Fruit fly (Drosophila melanogaster) whole organism, embryonic: ENCODE measurements around the gene CG42487.

Experiments used
- Adf1 ChIP-seq: fragments of 200-800 bp; sonication (Bioruptor generic); IDR thresholded peaks from 2 replicates; pipeline ENCODE4 v1.3.6; 2022; ENCODE audit warnings: missing biosample characterization, missing genetic modification characterization
- Antp ChIP-seq: fragments of 200-800 bp; sonication (Bioruptor generic); optimal IDR thresholded peaks from 3 replicates; lab custom pipeline; 2016; ENCODE audit warnings: missing biosample characterization, missing genetic modification characterization
- B-H1 ChIP-seq: fragments of 200-800 bp; sonication (Bioruptor generic); IDR thresholded peaks from 3 replicates; pipeline ENCODE4 v1.3.6; 2022; ENCODE audit warnings: missing biosample characterization, missing genetic modification characterization
- CG10267 ChIP-seq: fragments of 200-800 bp; sonication (Bioruptor generic); optimal IDR thresholded peaks from 2 replicates; lab custom pipeline; 2018; ENCODE audit warnings: missing biosample characterization, mild to moderate bottlenecking, missing genetic modification characterization, moderate library complexity
- CG10959 ChIP-seq: fragments of 200-800 bp; sonication (Bioruptor generic); IDR thresholded peaks from 2 replicates; pipeline ENCODE4 v1.3.6; 2022; ENCODE audit warnings: missing biosample characterization, missing genetic modification characterization
- CG11504 ChIP-seq: fragments of 200-800 bp; sonication (Bioruptor generic); optimal IDR thresholded peaks from 3 replicates; lab custom pipeline; 2019; ENCODE audit warnings: missing biosample characterization, mild to moderate bottlenecking, missing genetic modification characterization, moderate library complexity
- CG11695 ChIP-seq: fragments of 200-800 bp; sonication (Bioruptor generic); IDR thresholded peaks from 3 replicates; pipeline ENCODE4 v1.3.6; 2022; ENCODE audit warnings: missing biosample characterization, missing genetic modification characterization
- CG12104 ChIP-seq: fragments of 200-800 bp; sonication (Bioruptor generic); optimal IDR thresholded peaks from 3 replicates; lab custom pipeline; 2016; ENCODE audit warnings: missing biosample characterization, missing genetic modification characterization
- CG12236 ChIP-seq: fragments of 200-800 bp; sonication (Bioruptor generic); optimal IDR thresholded peaks from 2 replicates; lab custom pipeline; 2016; ENCODE audit warnings: missing biosample characterization, missing genetic modification characterization
- CG14050 ChIP-seq: fragments of 200-800 bp; sonication (Bioruptor generic); IDR thresholded peaks from 3 replicates; pipeline ENCODE4 v1.3.6; 2022; ENCODE audit warnings: missing biosample characterization, missing genetic modification characterization
- CG15479 ChIP-seq: fragments of 200-800 bp; sonication (Bioruptor generic); optimal IDR thresholded peaks from 3 replicates; lab custom pipeline; 2019; ENCODE audit warnings: missing biosample characterization, mild to moderate bottlenecking, missing genetic modification characterization, moderate library complexity
- CG15514 ChIP-seq: fragments of 200-800 bp; sonication (Bioruptor generic); optimal IDR thresholded peaks from 3 replicates; lab custom pipeline; 2017; ENCODE audit warnings: missing biosample characterization, missing genetic modification characterization, mild to moderate bottlenecking, moderate library complexity, missing genetic modification reagents
- CG16779 ChIP-seq: fragments of 200-800 bp; sonication (Bioruptor generic); IDR thresholded peaks from 2 replicates; pipeline ENCODE4 v1.3.6; 2022; ENCODE audit warnings: missing biosample characterization, missing genetic modification characterization
- CG17385 ChIP-seq: fragments of 200-800 bp; sonication (Bioruptor generic); optimal IDR thresholded peaks from 3 replicates; lab custom pipeline; 2018; ENCODE audit warnings: missing biosample characterization, mild to moderate bottlenecking, missing genetic modification characterization
- CG2116 ChIP-seq: fragments of 200-800 bp; sonication (Bioruptor generic); optimal IDR thresholded peaks from 3 replicates; lab custom pipeline; 2018; ENCODE audit warnings: missing biosample characterization, mild to moderate bottlenecking, missing genetic modification characterization
- CG2889 ChIP-seq: fragments of 200-800 bp; sonication (Bioruptor generic); IDR thresholded peaks from 3 replicates; pipeline ENCODE4 v1.3.6; 2022; ENCODE audit warnings: missing biosample characterization, missing genetic modification characterization
- CG6175 ChIP-seq: fragments of 200-800 bp; sonication (Bioruptor generic); IDR thresholded peaks from 3 replicates; pipeline ENCODE4 v1.3.6; 2022; ENCODE audit warnings: missing biosample characterization, missing genetic modification characterization
- CG7928 ChIP-seq: fragments of 200-800 bp; sonication (Bioruptor generic); optimal IDR thresholded peaks from 2 replicates; lab custom pipeline; 2017; ENCODE audit warnings: missing biosample characterization, mild to moderate bottlenecking, missing genetic modification characterization
- CG8944 ChIP-seq: fragments of 200-800 bp; sonication (Bioruptor generic); optimal IDR thresholded peaks from 3 replicates; lab custom pipeline; 2016; ENCODE audit warnings: missing biosample characterization, missing genetic modification characterization
- CG9215 ChIP-seq: fragments of 200-800 bp; sonication (Bioruptor generic); IDR thresholded peaks from 2 replicates; pipeline ENCODE4 v1.3.6; 2022; ENCODE audit warnings: missing biosample characterization, missing genetic modification characterization
- CG9817 ChIP-seq: fragments of 200-800 bp; sonication (Bioruptor generic); optimal IDR thresholded peaks from 2 replicates; lab custom pipeline; 2018; ENCODE audit warnings: missing biosample characterization, mild to moderate bottlenecking, missing genetic modification characterization, moderate library complexity
- CG9876 ChIP-seq: fragments of 200-800 bp; sonication (Bioruptor generic); optimal IDR thresholded peaks from 2 replicates; lab custom pipeline; 2016; ENCODE audit warnings: missing biosample characterization, missing genetic modification characterization
- CTCF ChIP-seq: fragments of 200-800 bp; sonication (Bioruptor generic); optimal IDR thresholded peaks from 2 replicates; lab custom pipeline; 2017; ENCODE audit warnings: missing biosample characterization, mild to moderate bottlenecking, missing genetic modification characterization, moderate library complexity
- Camta ChIP-seq: fragments of 200-800 bp; sonication (Bioruptor generic); optimal IDR thresholded peaks from 2 replicates; lab custom pipeline; 2016; ENCODE audit warnings: missing biosample characterization, missing genetic modification characterization
- CkIIα-i1 ChIP-seq: fragments of 200-800 bp; sonication (Bioruptor generic); IDR thresholded peaks from 2 replicates; pipeline ENCODE4 v1.3.6; 2022; ENCODE audit warnings: missing biosample characterization, missing genetic modification characterization
- D19A ChIP-seq: fragments of 200-800 bp; optimal IDR thresholded peaks from 3 replicates; lab custom pipeline; 2019; ENCODE audit warnings: missing biosample characterization, mild to moderate bottlenecking, missing genetic modification characterization, moderate library complexity
- Dbx ChIP-seq: fragments of 200-800 bp; sonication (Bioruptor generic); IDR thresholded peaks from 3 replicates; pipeline ENCODE4 v1.3.6; 2022; ENCODE audit warnings: missing biosample characterization, missing genetic modification characterization
- Dll ChIP-seq: fragments of 200-800 bp; sonication (Bioruptor generic); IDR thresholded peaks from 4 replicates; pipeline ENCODE4 v1.3.6; 2022; ENCODE audit warnings: missing biosample characterization, missing genetic modification characterization; ENCODE audit not compliant: partially characterized antibody
- Doc3 ChIP-seq: fragments of 200-800 bp; sonication (Bioruptor generic); IDR thresholded peaks from 3 replicates; pipeline ENCODE4 v1.3.6; 2022; ENCODE audit warnings: missing biosample characterization, missing genetic modification characterization; ENCODE audit not compliant: partially characterized antibody
- Fer3 ChIP-seq: fragments of 200-800 bp; sonication (Bioruptor generic); optimal IDR thresholded peaks from 2 replicates; lab custom pipeline; 2018; ENCODE audit warnings: missing biosample characterization, mild to moderate bottlenecking, missing genetic modification characterization, moderate library complexity
- Optix ChIP-seq: fragments of 200-800 bp; sonication (Bioruptor generic); IDR thresholded peaks from 3 replicates; pipeline ENCODE4 v1.3.6; 2022; ENCODE audit warnings: missing biosample characterization, missing genetic modification characterization
- Poxn ChIP-seq: fragments of 200-800 bp; sonication (Bioruptor generic); IDR thresholded peaks from 2 replicates; pipeline ENCODE4 v1.3.6; 2022; ENCODE audit warnings: missing biosample characterization, missing genetic modification characterization
- Ptx1 ChIP-seq: fragments of 200-800 bp; sonication (Bioruptor generic); IDR thresholded peaks from 2 replicates; pipeline ENCODE4 v1.3.6; 2022; ENCODE audit warnings: missing biosample characterization, missing genetic modification characterization
- Ravus ChIP-seq: fragments of 200-800 bp; sonication (Bioruptor generic); IDR thresholded peaks from 2 replicates; pipeline ENCODE4 v1.3.6; 2022; ENCODE audit warnings: missing biosample characterization, missing genetic modification characterization
- Rx ChIP-seq: fragments of 200-800 bp; sonication (Bioruptor generic); IDR thresholded peaks from 2 replicates; pipeline ENCODE4 v1.3.6; 2022; ENCODE audit warnings: missing biosample characterization, missing genetic modification characterization
- Sin3A ChIP-seq: fragments of >200 bp; optimal IDR thresholded peaks from 2 replicates; lab custom pipeline; 2018
- Taf1 ChIP-seq: fragments of 200-800 bp; sonication (Bioruptor generic); IDR thresholded peaks from 2 replicates; pipeline ENCODE4 v1.3.6; 2022; ENCODE audit warnings: missing biosample characterization, missing genetic modification characterization
- Xrp1 ChIP-seq: fragments of 200-800 bp; sonication (Bioruptor generic); IDR thresholded peaks from 2 replicates; pipeline ENCODE4 v1.3.6; 2022; ENCODE audit warnings: missing biosample characterization, missing genetic modification characterization
- corto ChIP-seq: fragments of 200-800 bp; sonication (Bioruptor generic); optimal IDR thresholded peaks from 2 replicates; lab custom pipeline; 2016; ENCODE audit warnings: missing biosample characterization, mild to moderate bottlenecking, missing genetic modification characterization, moderate library complexity
- gcm2 ChIP-seq: fragments of 200-800 bp; sonication (Bioruptor generic); optimal IDR thresholded peaks from 2 replicates; lab custom pipeline; 2016; ENCODE audit warnings: missing biosample characterization, missing genetic modification characterization
- h ChIP-seq: fragments of >200 bp; optimal IDR thresholded peaks from 2 replicates; lab custom pipeline; 2017
- hth ChIP-seq: fragments of >200 bp; optimal IDR thresholded peaks from 2 replicates; lab custom pipeline; 2017; ENCODE audit warnings: inconsistent platforms
- kah ChIP-seq: fragments of 200-800 bp; sonication (Bioruptor generic); optimal IDR thresholded peaks from 2 replicates; lab custom pipeline; 2018; ENCODE audit warnings: missing biosample characterization, mild to moderate bottlenecking, missing genetic modification characterization
- lbe ChIP-seq: fragments of 200-800 bp; sonication (Bioruptor generic); optimal IDR thresholded peaks from 2 replicates; lab custom pipeline; 2016; ENCODE audit warnings: missing biosample characterization, mild to moderate bottlenecking, missing genetic modification characterization
- luna ChIP-seq: fragments of 200-800 bp; sonication (Bioruptor generic); optimal IDR thresholded peaks from 2 replicates; lab custom pipeline; 2016; ENCODE audit warnings: missing biosample characterization, missing genetic modification characterization
- slou ChIP-seq: fragments of 200-800 bp; sonication (Bioruptor generic); optimal IDR thresholded peaks from 3 replicates; lab custom pipeline; 2016; ENCODE audit warnings: missing biosample characterization, missing genetic modification characterization
- sr ChIP-seq: fragments of 200-800 bp; sonication (Bioruptor generic); IDR thresholded peaks from 3 replicates; pipeline ENCODE4 v1.3.6; 2022; ENCODE audit warnings: missing biosample characterization, missing genetic modification characterization
- tgo ChIP-seq: fragments of 200-800 bp; sonication (Bioruptor generic); IDR thresholded peaks from 3 replicates; pipeline ENCODE4 v1.3.6; 2022; ENCODE audit warnings: missing biosample characterization, missing genetic modification characterization
- tna ChIP-seq: fragments of 200-800 bp; sonication (Bioruptor generic); IDR thresholded peaks from 2 replicates; pipeline ENCODE4 v1.3.6; 2022; ENCODE audit warnings: missing biosample characterization, missing genetic modification characterization; ENCODE audit not compliant: partially characterized antibody
- usp ChIP-seq: fragments of >200 bp; optimal IDR thresholded peaks from 2 replicates; lab custom pipeline; 2017; ENCODE audit warnings: missing biosample characterization, missing genetic modification characterization
- vfl ChIP-seq: fragments of 200-800 bp; sonication (Bioruptor generic); optimal IDR thresholded peaks from 2 replicates; lab custom pipeline; 2016; ENCODE audit warnings: missing biosample characterization, missing genetic modification characterization

CG42487 gene

DNA sequence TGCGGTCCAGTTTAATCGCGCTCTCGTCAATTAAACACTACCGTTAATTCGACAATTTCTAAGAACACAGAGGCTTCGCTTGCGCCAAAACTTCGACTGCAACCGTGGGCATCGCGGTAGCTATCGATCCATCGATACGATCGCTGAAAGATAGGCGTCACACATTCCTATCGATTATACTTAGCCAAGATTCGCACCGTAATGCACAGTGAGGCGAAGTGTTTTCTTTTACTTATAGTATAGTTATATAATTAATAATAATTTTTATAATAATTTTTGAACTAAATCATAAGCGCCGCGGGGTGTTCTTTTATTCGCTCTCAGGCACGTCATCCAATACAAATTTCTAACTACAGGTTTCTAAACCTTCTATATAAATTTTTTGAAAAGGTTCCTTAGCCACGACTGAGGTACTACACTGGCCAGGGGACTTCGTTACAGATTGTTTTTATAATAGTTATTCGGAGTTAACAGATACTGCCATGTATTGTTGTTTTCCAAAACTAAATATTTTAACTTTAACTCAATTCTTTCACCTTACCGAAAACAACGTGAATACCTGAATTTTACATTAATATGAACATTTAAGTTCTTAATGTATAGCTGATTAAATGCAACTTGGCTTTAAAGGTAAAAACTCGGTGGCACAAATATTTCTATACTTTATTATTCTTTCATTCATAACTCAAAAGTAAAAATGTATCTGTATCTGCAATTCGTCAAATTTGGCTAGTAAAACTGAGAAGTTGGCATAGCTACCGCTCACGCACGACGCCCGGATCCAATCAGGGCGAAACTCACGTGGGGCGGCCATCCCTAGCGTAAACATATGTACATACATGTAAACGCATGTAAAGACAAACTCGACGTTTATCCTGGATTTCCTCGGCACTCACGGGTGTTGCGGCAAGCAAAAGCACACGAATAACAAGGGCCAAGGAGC is 21.0 kb downstream of the CG42487 start, which contains the start of the genes NSD and BOD1 (continued):
- TF ChIP-seq gcm2 (no peak), luna (GFP tag; lab: Kevin White, UChicago) (no peak), Xrp1 (GFP tag; lab: Robert Waterston, UW) (peak; percentile 72), lbe (GFP tag; lab: Kevin White, UChicago) (no peak), CG12104 (GFP tag; lab: Kevin White, UChicago) (peak; percentile 37), CG9817 (tag; lab: Kevin White, UChicago) (peak; percentile 60), CG2889 (GFP tag; lab: Robert Waterston, UW) (0 out of 3 replicates have a peak, but pooled peaks have one; percentile 48), Antp (peak; percentile 24), Doc3 (GFP tag; lab: Robert Waterston, UW) (peak; percentile 67), CG15479 (no peak), CG6175 (peak; percentile 79), Camta (no peak), Optix (GFP tag; lab: Robert Waterston, UW) (peak; percentile 55; the same call in 1 of the 3 replicates), CG10959 (GFP tag; lab: Robert Waterston, UW) (peak; percentile 38; the same call in 1 of the 2 replicates), CG15514 (GFP tag; lab: Kevin White, UChicago) (peak; percentile 64), CG14050 (GFP tag; lab: Robert Waterston, UW) (peak; percentile 43; the same call in 2 of the 3 replicates), hth (no peak), CTCF (GFP tag; lab: Kevin White, UChicago) (no peak), CG11695 (GFP tag; lab: Robert Waterston, UW) (no peak), tgo (peak; percentile 55), corto (no peak), CG10267 (tag; lab: Kevin White, UChicago) (peak; percentile 35), CG16779 (GFP tag; lab: Robert Waterston, UW) (no peak; the same call in 1 of the 2 replicates), CG9876 (GFP tag; lab: Kevin White, UChicago) (peak; percentile 2), tna (GFP tag; lab: Robert Waterston, UW) (peak; percentile 92), CG12236 (no peak), Rx (GFP tag; lab: Robert Waterston, UW) (peak; percentile 63; the same call in 1 of the 2 replicates), CG11504 (tag; lab: Kevin White, UChicago) (no peak), Sin3A (peak; percentile 5), usp (no peak), D19A (no peak), CG17385 (GFP tag; lab: Kevin White, UChicago) (no peak), Fer3 (tag; lab: Kevin White, UChicago) (peak; percentile 39), Ravus (GFP tag; lab: Robert Waterston, UW) (peak; percentile 15; the same call in 1 of the 2 replicates), kah (no peak), sr (GFP tag; lab: Robert Waterston, UW) (no peak; the same call in 2 of the 3 replicates), vfl (no peak), CG9215 (GFP tag; lab: Robert Waterston, UW) (peak; percentile 63), CG8944 (GFP tag; lab: Kevin White, UChicago) (no peak), Ptx1 (peak; percentile 72), slou (GFP tag; lab: Kevin White, UChicago) (peak; percentile 42), B-H1 (GFP tag; lab: Robert Waterston, UW) (peak; percentile 45; the same call in 2 of the 3 replicates), CG2116 (GFP tag; lab: Kevin White, UChicago) (peak; percentile 98), CkIIα-i1 (GFP tag; lab: Robert Waterston, UW) (no peak), Poxn (GFP tag; lab: Robert Waterston, UW) (peak; percentile 37; the same call in 1 of the 2 replicates), Adf1 (peak; percentile 36; the same call in 1 of the 2 replicates), h (lab: Kevin White, UChicago) (no peak), Dbx (GFP tag; lab: Robert Waterston, UW) (peak; percentile 79), Dll (peak; percentile 76), Taf1 (GFP tag; lab: Robert Waterston, UW) (peak; percentile 49; the same call in 1 of the 2 replicates), CG7928 (GFP tag; lab: Kevin White, UChicago) (peak; percentile 1)
